Fruit fly (Drosophila melanogaster) whole organism, embryonic: ENCODE results near the gene mRpS23.

Experiments
- Abd-B ChIP-seq: fragments of 200-800 bp; sonication (Bioruptor generic); optimal IDR thresholded peaks from 2 replicates; lab custom pipeline; 2018; ENCODE audit warnings: missing biosample characterization, mild to moderate bottlenecking, missing genetic modification characterization, moderate library complexity
- Ada2b ChIP-seq: fragments of 200-800 bp; sonication (Bioruptor generic); IDR thresholded peaks from 2 replicates; pipeline ENCODE4 v1.3.6; 2022; ENCODE audit warnings: missing biosample characterization, missing genetic modification characterization
- B-H2 ChIP-seq: fragments of 200-800 bp; sonication (Bioruptor generic); optimal IDR thresholded peaks from 2 replicates; lab custom pipeline; 2018; ENCODE audit warnings: missing biosample characterization, mild to moderate bottlenecking, missing genetic modification characterization
- CG10274 ChIP-seq: fragments of 200-800 bp; sonication (Bioruptor generic); optimal IDR thresholded peaks from 3 replicates; lab custom pipeline; 2017; ENCODE audit warnings: missing biosample characterization, mild to moderate bottlenecking, missing genetic modification characterization
- CG10321 ChIP-seq: fragments of 200-800 bp; sonication (Bioruptor generic); IDR thresholded peaks from 2 replicates; pipeline ENCODE4 v1.3.6; 2022; ENCODE audit warnings: missing biosample characterization, missing genetic modification characterization
- CG11456 ChIP-seq: fragments of 200-800 bp; sonication (Bioruptor generic); IDR thresholded peaks from 3 replicates; pipeline ENCODE4 v1.3.6; 2022; ENCODE audit warnings: missing biosample characterization, missing genetic modification characterization
- CG14710 ChIP-seq: fragments of 200-800 bp; sonication (Bioruptor generic); optimal IDR thresholded peaks from 3 replicates; lab custom pipeline; 2019; ENCODE audit warnings: missing biosample characterization, mild to moderate bottlenecking, missing genetic modification characterization, moderate library complexity
- CG14860 ChIP-seq: fragments of 200-800 bp; sonication (Bioruptor generic); IDR thresholded peaks from 3 replicates; pipeline ENCODE4 v1.3.6; 2022; ENCODE audit warnings: missing biosample characterization, missing genetic modification characterization; ENCODE audit not compliant: partially characterized antibody
- CG1602 ChIP-seq: fragments of 200-800 bp; sonication (Bioruptor generic); optimal IDR thresholded peaks from 3 replicates; lab custom pipeline; 2016; ENCODE audit warnings: missing biosample characterization, missing genetic modification characterization
- CG16779 ChIP-seq: fragments of 200-800 bp; sonication (Bioruptor generic); IDR thresholded peaks from 2 replicates; pipeline ENCODE4 v1.3.6; 2022; ENCODE audit warnings: missing biosample characterization, missing genetic modification characterization
- CG17802 ChIP-seq: fragments of 200-800 bp; sonication (Bioruptor generic); optimal IDR thresholded peaks from 2 replicates; lab custom pipeline; 2018; ENCODE audit warnings: missing biosample characterization, mild to moderate bottlenecking, missing genetic modification characterization, moderate library complexity
- CG18476 ChIP-seq: fragments of 200-800 bp; sonication (Bioruptor generic); optimal IDR thresholded peaks from 2 replicates; lab custom pipeline; 2016; ENCODE audit warnings: missing biosample characterization, mild to moderate bottlenecking, missing genetic modification characterization
- CG42726 ChIP-seq: fragments of 200-800 bp; sonication (Bioruptor generic); IDR thresholded peaks from 2 replicates; pipeline ENCODE4 v1.3.6; 2022; ENCODE audit warnings: missing biosample characterization, missing genetic modification characterization; ENCODE audit not compliant: partially characterized antibody
- CG4328 ChIP-seq: fragments of 200-800 bp; sonication (Bioruptor generic); optimal IDR thresholded peaks from 3 replicates; lab custom pipeline; 2017; ENCODE audit warnings: missing biosample characterization, missing genetic modification reagents, missing genetic modification characterization
- CG6272 ChIP-seq: fragments of 200-800 bp; sonication (Bioruptor generic); IDR thresholded peaks from 2 replicates; pipeline ENCODE4 v1.3.6; 2022; ENCODE audit warnings: missing biosample characterization, missing genetic modification characterization
- CG8944 ChIP-seq: fragments of 200-800 bp; sonication (Bioruptor generic); optimal IDR thresholded peaks from 3 replicates; lab custom pipeline; 2016; ENCODE audit warnings: missing biosample characterization, missing genetic modification characterization
- Dad ChIP-seq: fragments of 200-800 bp; sonication (Bioruptor generic); optimal IDR thresholded peaks from 3 replicates; lab custom pipeline; 2016; ENCODE audit warnings: missing biosample characterization, missing genetic modification characterization
- Dbx ChIP-seq: fragments of 200-800 bp; sonication (Bioruptor generic); IDR thresholded peaks from 3 replicates; pipeline ENCODE4 v1.3.6; 2022; ENCODE audit warnings: missing biosample characterization, missing genetic modification characterization
- Ets97D ChIP-seq: fragments of 200-800 bp; sonication (Bioruptor generic); optimal IDR thresholded peaks from 3 replicates; lab custom pipeline; 2016; ENCODE audit warnings: missing biosample characterization, missing genetic modification characterization
- HLH4C ChIP-seq: fragments of 200-800 bp; sonication (Bioruptor generic); IDR thresholded peaks from 3 replicates; pipeline ENCODE4 v1.3.6; 2022; ENCODE audit warnings: missing biosample characterization, missing genetic modification characterization; ENCODE audit not compliant: partially characterized antibody
- Meics ChIP-seq: fragments of 200-800 bp; sonication (Bioruptor generic); optimal IDR thresholded peaks from 2 replicates; lab custom pipeline; 2017; ENCODE audit warnings: missing biosample characterization, mild to moderate bottlenecking, missing genetic modification characterization
- Nf-YB ChIP-seq: fragments of 200-800 bp; sonication (Bioruptor generic); optimal IDR thresholded peaks from 3 replicates; lab custom pipeline; 2019; ENCODE audit warnings: missing biosample characterization, mild to moderate bottlenecking, missing genetic modification characterization, moderate library complexity
- Xrp1 ChIP-seq: fragments of 200-800 bp; sonication (Bioruptor generic); IDR thresholded peaks from 2 replicates; pipeline ENCODE4 v1.3.6; 2022; ENCODE audit warnings: missing biosample characterization, missing genetic modification characterization
- amos ChIP-seq: fragments of 200-800 bp; sonication (Bioruptor generic); IDR thresholded peaks from 2 replicates; pipeline ENCODE4 v1.3.6; 2022; ENCODE audit warnings: missing biosample characterization, missing genetic modification characterization; ENCODE audit not compliant: partially characterized antibody
- bbx ChIP-seq: fragments of 200-800 bp; sonication (Bioruptor generic); IDR thresholded peaks from 2 replicates; pipeline ENCODE4 v1.3.6; 2022; ENCODE audit warnings: missing biosample characterization, missing genetic modification characterization; ENCODE audit not compliant: partially characterized antibody
- cato ChIP-seq: fragments of 200-800 bp; sonication (Bioruptor generic); optimal IDR thresholded peaks from 2 replicates; lab custom pipeline; 2016; ENCODE audit warnings: missing biosample characterization, missing genetic modification characterization, borderline replicate concordance
- dan ChIP-seq: fragments of 200-800 bp; sonication (Bioruptor generic); IDR thresholded peaks from 2 replicates; pipeline ENCODE4 v1.3.6; 2022; ENCODE audit warnings: missing biosample characterization, missing genetic modification characterization
- danr ChIP-seq: fragments of 200-800 bp; sonication (Bioruptor generic); IDR thresholded peaks from 2 replicates; pipeline ENCODE4 v1.3.6; 2022; ENCODE audit warnings: missing biosample characterization, missing genetic modification characterization
- disco-r ChIP-seq: fragments of 200-800 bp; sonication (Bioruptor generic); optimal IDR thresholded peaks from 2 replicates; lab custom pipeline; 2016; ENCODE audit warnings: missing biosample characterization, missing genetic modification characterization
- dm ChIP-seq: fragments of 200-800 bp; sonication (Bioruptor generic); optimal IDR thresholded peaks from 3 replicates; lab custom pipeline; 2016; ENCODE audit warnings: missing biosample characterization, missing genetic modification characterization
- ems ChIP-seq: fragments of 200-800 bp; sonication (Bioruptor generic); optimal IDR thresholded peaks from 3 replicates; lab custom pipeline; 2016; ENCODE audit warnings: missing biosample characterization, missing genetic modification characterization
- fd102C ChIP-seq: fragments of 200-800 bp; sonication (Bioruptor generic); optimal IDR thresholded peaks from 2 replicates; lab custom pipeline; 2018; ENCODE audit warnings: missing biosample characterization, mild to moderate bottlenecking, missing genetic modification characterization, moderate library complexity
- fru ChIP-seq: fragments of >200 bp; optimal IDR thresholded peaks from 2 replicates; lab custom pipeline; 2017
- h ChIP-seq: fragments of >200 bp; optimal IDR thresholded peaks from 2 replicates; lab custom pipeline; 2017
- hbn ChIP-seq: fragments of 200-800 bp; sonication (Bioruptor generic); IDR thresholded peaks from 2 replicates; pipeline ENCODE4 v1.3.6; 2022; ENCODE audit warnings: missing biosample characterization, missing genetic modification characterization; ENCODE audit not compliant: partially characterized antibody
- kah ChIP-seq: fragments of 200-800 bp; sonication (Bioruptor generic); optimal IDR thresholded peaks from 2 replicates; lab custom pipeline; 2018; ENCODE audit warnings: missing biosample characterization, mild to moderate bottlenecking, missing genetic modification characterization
- nerfin-2 ChIP-seq: fragments of 200-800 bp; sonication (Bioruptor generic); IDR thresholded peaks from 2 replicates; pipeline ENCODE4 v1.3.6; 2022; ENCODE audit warnings: missing biosample characterization, missing genetic modification characterization; ENCODE audit not compliant: partially characterized antibody
- onecut ChIP-seq: fragments of 200-800 bp; sonication (Bioruptor generic); IDR thresholded peaks from 2 replicates; pipeline ENCODE4 v1.3.6; 2022; ENCODE audit warnings: missing biosample characterization, missing genetic modification characterization
- peb ChIP-seq: fragments of 200-800 bp; sonication (Bioruptor generic); IDR thresholded peaks from 2 replicates; pipeline ENCODE4 v1.3.6; 2022; ENCODE audit warnings: missing biosample characterization, missing genetic modification characterization
- pnt ChIP-seq: fragments of 200-800 bp; sonication (Bioruptor generic); optimal IDR thresholded peaks from 3 replicates; lab custom pipeline; 2016; ENCODE audit warnings: missing biosample characterization, missing genetic modification characterization
- prd ChIP-seq, 3 experiments: fragments of >200 bp in 2 of 3; fragments of 200-800 bp in 1 of 3; sonication (Bioruptor generic) in 1 of 3; optimal IDR thresholded peaks in 2 of 3; IDR thresholded peaks in 1 of 3; 2 replicates in 2 of 3; 3 replicates in 1 of 3; pipeline versions ENCODE4 v1.3.6 to Lab custom; 2017 to 2022; ENCODE audit warnings: missing biosample characterization in 1 of 3, missing genetic modification characterization in 1 of 3
- psq ChIP-seq: fragments of 200-800 bp; sonication (Bioruptor generic); optimal IDR thresholded peaks from 2 replicates; lab custom pipeline; 2017; ENCODE audit warnings: missing biosample characterization, missing genetic modification characterization
- run ChIP-seq: fragments of 200-800 bp; sonication (Bioruptor generic); optimal IDR thresholded peaks from 3 replicates; lab custom pipeline; 2018; ENCODE audit warnings: missing biosample characterization, mild to moderate bottlenecking, missing genetic modification characterization
- sd ChIP-seq: fragments of 200-800 bp; sonication (Bioruptor generic); optimal IDR thresholded peaks from 3 replicates; lab custom pipeline; 2018; ENCODE audit warnings: missing biosample characterization, mild to moderate bottlenecking, missing genetic modification characterization, moderate library complexity
- seq ChIP-seq: fragments of 200-800 bp; sonication (Bioruptor generic); IDR thresholded peaks from 2 replicates; pipeline ENCODE4 v1.3.6; 2022; ENCODE audit warnings: missing biosample characterization, missing genetic modification characterization
- slou ChIP-seq: fragments of 200-800 bp; sonication (Bioruptor generic); optimal IDR thresholded peaks from 3 replicates; lab custom pipeline; 2016; ENCODE audit warnings: missing biosample characterization, missing genetic modification characterization
- tll ChIP-seq, 2 experiments: fragments of 200-800 bp in 1 of 2; fragments of >200 bp in 1 of 2; sonication (Bioruptor generic) in 1 of 2; optimal IDR thresholded peaks; 2 replicates each; lab custom pipeline; 2017 to 2019; ENCODE audit warnings: missing biosample characterization in 2 of 2, missing genetic modification characterization in 2 of 2, mild to moderate bottlenecking in 1 of 2, moderate library complexity in 1 of 2
- toy ChIP-seq: fragments of 200-800 bp; sonication (Bioruptor generic); IDR thresholded peaks from 2 replicates; pipeline ENCODE4 v1.3.6; 2022; ENCODE audit warnings: missing biosample characterization, missing genetic modification characterization
- tup ChIP-seq: fragments of 200-800 bp; sonication (Bioruptor generic); optimal IDR thresholded peaks from 2 replicates; lab custom pipeline; 2016; ENCODE audit warnings: missing biosample characterization, mild to moderate bottlenecking, missing genetic modification characterization, moderate library complexity
- usp ChIP-seq: fragments of >200 bp; optimal IDR thresholded peaks from 2 replicates; lab custom pipeline; 2017; ENCODE audit warnings: missing biosample characterization, missing genetic modification characterization
- zfh2 ChIP-seq: fragments of 200-800 bp; sonication (Bioruptor generic); optimal IDR thresholded peaks from 2 replicates; lab custom pipeline; 2016; ENCODE audit warnings: missing biosample characterization, missing genetic modification characterization

Gene mRpS23

dm6 chr2L:13839744-13840151 lies 4.9 kb upstream of the mRpS23 start (continued):
- TF ChIP-seq CG14860 (GFP tag; lab: Robert Waterston, UW) (no peak), B-H2 (GFP tag; lab: Kevin White, UChicago) (no peak), Dbx (GFP tag; lab: Robert Waterston, UW) (peak; percentile 73), tup (peak; percentile 36), CG42726 (GFP tag; lab: Robert Waterston, UW) (no peak), CG10274 (peak; percentile 23), usp (GFP tag; lab: Kevin White, UChicago) (no peak), kah (GFP tag; lab: Kevin White, UChicago) (peak; percentile 22), Ada2b (GFP tag; lab: Robert Waterston, UW) (peak; percentile 85), zfh2 (GFP tag; lab: Kevin White, UChicago) (peak; percentile 52), CG17802 (peak; percentile 21), amos (no peak), CG4328 (GFP tag; lab: Kevin White, UChicago) (peak; percentile 43), sd (tag; lab: Kevin White, UChicago) (peak; percentile 67), fd102C (GFP tag; lab: Kevin White, UChicago) (no peak), Abd-B (GFP tag; lab: Kevin White, UChicago) (peak; percentile 88), cato (GFP tag; lab: Kevin White, UChicago) (peak; percentile 56), Ets97D (peak; percentile 57), CG18476 (GFP tag; lab: Kevin White, UChicago) (peak; percentile 63), Xrp1 (peak; percentile 83), run (peak; percentile 89), peb (peak; percentile 62; the same call in 1 of the 2 replicates), slou (GFP tag; lab: Kevin White, UChicago) (peak; percentile 64), CG16779 (GFP tag; lab: Robert Waterston, UW) (no peak), onecut (peak; percentile 73), Nf-YB (GFP tag; lab: Kevin White, UChicago) (peak; percentile 64), disco-r (GFP tag; lab: Kevin White, UChicago) (peak; percentile 42), nerfin-2 (GFP tag; lab: Robert Waterston, UW) (no peak), prd (optimal IDR thresholded peaks at IDR 0.05; lab: Kevin White, UChicago) (no peak), prd (GFP tag; IDR thresholded peaks at IDR 0.05; lab: Robert Waterston, UW) (peak; percentile 70), danr (GFP tag; lab: Robert Waterston, UW) (peak; percentile 74), CG6272 (GFP tag; lab: Robert Waterston, UW) (peak; percentile 8; the same call in 1 of the 2 replicates), dm (GFP tag; lab: Kevin White, UChicago) (peak; percentile 39), CG14710 (tag; lab: Kevin White, UChicago) (peak; percentile 78), seq (GFP tag; lab: Robert Waterston, UW) (peak; percentile 57), CG11456 (GFP tag; lab: Robert Waterston, UW) (peak; percentile 63; the same call in 1 of the 3 replicates), Dad (GFP tag; lab: Kevin White, UChicago) (peak; percentile 62), hbn (GFP tag; lab: Robert Waterston, UW) (no peak), CG1602 (peak; percentile 82), bbx (GFP tag; lab: Robert Waterston, UW) (no peak), ems (GFP tag; lab: Kevin White, UChicago) (peak; percentile 40), CG10321 (GFP tag; lab: Robert Waterston, UW) (no peak), HLH4C (GFP tag; lab: Robert Waterston, UW) (no peak), h (lab: Kevin White, UChicago) (no peak), pnt (GFP tag; lab: Kevin White, UChicago) (peak; percentile 63), toy (GFP tag; lab: Robert Waterston, UW) (0 out of 2 replicates have a peak, but pooled peaks have one; percentile 26), CG8944 (GFP tag; lab: Kevin White, UChicago) (peak; percentile 58), tll (GFP tag; optimal IDR thresholded peaks at IDR 0.05; lab: Kevin White, UChicago) (no peak), dan (GFP tag; lab: Robert Waterston, UW) (no peak), psq (GFP tag; lab: Kevin White, UChicago) (peak; percentile 43), Meics (GFP tag; lab: Kevin White, UChicago) (peak; percentile 79), fru (lab: Kevin White, UChicago) (no peak)
